Worm (Caenorhabditis elegans) whole organism, early embryonic: Measurements from ENCODE around the gene srh-184.

Source experiments
- F13C5.2 ChIP-seq: sonication (generic microtip); optimal IDR thresholded peaks from 2 replicates; lab custom pipeline; 2017; ENCODE audit warnings: mild to moderate bottlenecking, missing genetic modification characterization, inconsistent platforms, missing compliant biosample characterization
- aly-1 ChIP-seq: sonication (generic microtip); optimal IDR thresholded peaks from 2 replicates; lab custom pipeline; 2016; ENCODE audit warnings: missing genetic modification characterization, missing compliant biosample characterization
- ama-1 ChIP-seq: fragments of 150-350 bp; optimal IDR thresholded peaks from 2 replicates; lab custom pipeline; 2014
- ceh-36 ChIP-seq: sonication (generic microtip); optimal IDR thresholded peaks from 2 replicates; lab custom pipeline; 2016; ENCODE audit warnings: missing genetic modification characterization, inconsistent platforms, missing compliant biosample characterization
- flt-1 ChIP-seq: fragments of 200-800 bp; sonication (Bioruptor generic); IDR thresholded peaks from 2 replicates; pipeline ENCODE4 v1.3.6; 2022; ENCODE audit warnings: missing genetic modification characterization, missing compliant biosample characterization
- hmbx-1 ChIP-seq: sonication (generic microtip); optimal IDR thresholded peaks from 2 replicates; lab custom pipeline; 2016; ENCODE audit warnings: mild to moderate bottlenecking, missing genetic modification characterization, missing compliant biosample characterization
- hmg-4 ChIP-seq: fragments of 200-800 bp; sonication (Bioruptor generic); optimal IDR thresholded peaks from 2 replicates; lab custom pipeline; 2018; ENCODE audit warnings: mild to moderate bottlenecking, missing genetic modification characterization, missing compliant biosample characterization
- hnd-1 ChIP-seq: sonication (generic microtip); optimal IDR thresholded peaks from 2 replicates; lab custom pipeline; 2016; ENCODE audit warnings: missing genetic modification characterization, missing compliant biosample characterization
- pes-1 ChIP-seq: fragments of 200-800 bp; sonication (Bioruptor generic); IDR thresholded peaks from 2 replicates; pipeline ENCODE4 v1.3.6; 2022; ENCODE audit warnings: missing genetic modification reagents, missing genetic modification characterization, missing compliant biosample characterization
- scrt-1 ChIP-seq: fragments of 200-800 bp; sonication (Bioruptor generic); IDR thresholded peaks from 2 replicates; pipeline ENCODE4 v1.3.6; 2022; ENCODE audit warnings: missing genetic modification characterization, missing compliant biosample characterization
- sea-1 ChIP-seq: fragments of 200-800 bp; sonication (Bioruptor generic); conservative IDR thresholded peaks from 2 replicates; pipeline ENCODE4 v1.3.6; 2022; ENCODE audit warnings: missing genetic modification characterization, missing compliant biosample characterization
- tbx-11 ChIP-seq: fragments of 200-800 bp; sonication (Bioruptor generic); IDR thresholded peaks from 2 replicates; pipeline ENCODE4 v1.3.6; 2022; ENCODE audit warnings: missing genetic modification characterization, missing compliant biosample characterization

ce11 chrV:10770026-10770425 is 28.0 kb downstream of the srh-184 start, which contains the start of the genes D1054.1 and pas-2:
- TF ChIP-seq hmg-4 (no peak), hnd-1 (tag; lab: Kevin White, UChicago) (no peak), ama-1 (lab: Kevin White, UChicago) (no peak), flt-1 (GFP tag; lab: Robert Waterston, UW) (no peak), ceh-36 (tag; lab: Kevin White, UChicago) (no peak), hmbx-1 (tag; lab: Kevin White, UChicago) (no peak), tbx-11 (GFP tag; lab: Robert Waterston, UW) (no peak), scrt-1 (GFP tag; lab: Robert Waterston, UW) (no peak), F13C5.2 (tag; lab: Kevin White, UChicago) (no peak), aly-1 (no peak), sea-1 (no peak), pes-1 (no peak)
